Fruit fly (Drosophila melanogaster) whole organism: Measurements from ENCODE around the gene dmrt11E.

Experiments used
- CG8478 ChIP-seq: fragments of >200 bp; optimal IDR thresholded peaks from 2 replicates; lab custom pipeline; 2018; ENCODE audit warnings: inconsistent platforms
- Dll ChIP-seq: fragments of >200 bp; optimal IDR thresholded peaks from 2 replicates; lab custom pipeline; 2017
- EcR ChIP-seq, 2 experiments: fragments of >200 bp; optimal IDR thresholded peaks; 2 replicates each; lab custom pipeline; 2017; ENCODE audit warnings: missing biosample characterization in 2 of 2, missing genetic modification characterization in 2 of 2, missing genetic modification reagents in 2 of 2
- pan ChIP-seq: fragments of >200 bp; optimal IDR thresholded peaks from 2 replicates; lab custom pipeline; 2017
- psq ChIP-seq: fragments of >200 bp; optimal IDR thresholded peaks from 2 replicates; lab custom pipeline; 2017
- usp ChIP-seq: fragments of >200 bp; optimal IDR thresholded peaks from 2 replicates; lab custom pipeline; 2017; ENCODE audit warnings: missing biosample characterization, missing genetic modification characterization, mixed read lengths

- TF ChIP-seq usp (no peak), EcR (GFP tag; optimal IDR thresholded peaks at IDR 0.05; lab: Kevin White, UChicago) (no peak), CG8478 (lab: Kevin White, UChicago) (no peak), pan (lab: Kevin White, UChicago) (no peak), psq (lab: Kevin White, UChicago) (no peak), Dll (lab: Kevin White, UChicago) (no peak)
Observed at dm6 chrX:13376520-13376919, 8.5 kb downstream of the dmrt11E start.
